ENCODE assay signal across 4 fruit fly cellular contexts in the genomic region with DNA sequence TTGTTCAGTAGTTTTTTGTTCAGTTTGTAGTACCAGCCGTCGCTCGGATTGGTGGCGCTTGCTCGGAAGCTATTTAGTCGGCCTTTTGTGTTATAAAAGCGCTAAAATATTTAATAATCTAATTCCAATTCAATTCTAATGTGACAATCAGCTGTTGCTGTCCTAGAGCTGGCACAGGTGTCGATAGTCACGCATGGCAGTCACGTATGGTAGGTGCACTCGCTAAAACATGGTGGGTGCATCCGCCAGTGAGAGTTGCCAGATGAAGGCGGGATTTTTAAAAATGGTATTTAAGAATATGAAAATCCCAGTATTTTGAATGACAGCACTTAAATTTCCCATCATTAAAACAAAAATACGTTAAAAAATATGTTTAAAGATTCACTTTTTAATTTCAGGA.
TF ChIP-seq lines count a peak whose summit lies in the region.

Gene tko, minus strand, starts transcription at position 179 of the 400 bp plus-strand sequence.

- TF ChIP-seq CTCF in whole organism, embryonic (GFP tag; optimal IDR thresholded peaks at IDR 0.05; lab: Kevin White, UChicago): peak; percentile 60

TF ChIP-seq in whole organism, adult, 20 proteins besides CTCF, POLR2A, EP300 and RAD21:
- TF ChIP-seq Clk (GFP tag; optimal IDR thresholded peaks at IDR 0.05; lab: Kevin White, UChicago) (no peak), toe (GFP tag; optimal IDR thresholded peaks at IDR 0.05; lab: Kevin White, UChicago) (no peak), Mnt (GFP tag; optimal IDR thresholded peaks at IDR 0.05; lab: Kevin White, UChicago) (peak; percentile 7), ovo (GFP tag; optimal IDR thresholded peaks at IDR 0.05; lab: Kevin White, UChicago) (peak; percentile 15), pad (GFP tag; optimal IDR thresholded peaks at IDR 0.05; lab: Kevin White, UChicago) (no peak), kay (GFP tag; lab: Kevin White, UChicago; ENCODE audit: borderline replicate concordance) (no peak), CG12768 (GFP tag; optimal IDR thresholded peaks at IDR 0.05; lab: Kevin White, UChicago) (no peak), bab1 (GFP tag; optimal IDR thresholded peaks at IDR 0.05; lab: Kevin White, UChicago) (peak; percentile 84), Crg-1 (GFP tag; optimal IDR thresholded peaks at IDR 0.05; lab: Kevin White, UChicago) (no peak), Hr96 (GFP tag; optimal IDR thresholded peaks at IDR 0.05; lab: Kevin White, UChicago) (no peak), CG1620 (GFP tag; optimal IDR thresholded peaks at IDR 0.05; lab: Kevin White, UChicago) (peak; percentile 36), CG33017 (tag; optimal IDR thresholded peaks at IDR 0.05; lab: Kevin White, UChicago) (no peak), CG5204 (GFP tag; optimal IDR thresholded peaks at IDR 0.05; lab: Kevin White, UChicago) (no peak), cic (GFP tag; optimal IDR thresholded peaks at IDR 0.05; lab: Kevin White, UChicago) (no peak), cnc (optimal IDR thresholded peaks at IDR 0.05; lab: Kevin White, UChicago) (no peak), CG7045 (GFP tag; optimal IDR thresholded peaks at IDR 0.05; lab: Kevin White, UChicago) (no peak), CG7101 (tag; optimal IDR thresholded peaks at IDR 0.05; lab: Kevin White, UChicago) (no peak), CG14711 (tag; optimal IDR thresholded peaks at IDR 0.05; lab: Kevin White, UChicago) (no peak), CG11617 (GFP tag; optimal IDR thresholded peaks at IDR 0.05; lab: Kevin White, UChicago) (no peak), tj (GFP tag; optimal IDR thresholded peaks at IDR 0.05; lab: Kevin White, UChicago) (no peak)

TF ChIP-seq in whole organism, embryonic, 481 proteins besides CTCF, POLR2A, EP300 and RAD21 (continues in another document):
- TF ChIP-seq CG6683 (GFP tag; optimal IDR thresholded peaks at IDR 0.05; lab: Kevin White, UChicago) (no peak), pnt (GFP tag; optimal IDR thresholded peaks at IDR 0.05; lab: Kevin White, UChicago) (no peak), scrt (GFP tag; optimal IDR thresholded peaks at IDR 0.05; lab: Kevin White, UChicago) (peak; percentile 72), CG16815 (GFP tag; optimal IDR thresholded peaks at IDR 0.05; lab: Kevin White, UChicago) (no peak), fru (optimal IDR thresholded peaks at IDR 0.05; lab: Kevin White, UChicago) (no peak), ato (GFP tag; IDR thresholded peaks at IDR 0.05; lab: Robert Waterston, UW; ENCODE audit: partially characterized antibody) (peak; percentile 86), Ssrp (tag; optimal IDR thresholded peaks at IDR 0.05; lab: Kevin White, UChicago) (no peak), CG2120 (GFP tag; optimal IDR thresholded peaks at IDR 0.05; lab: Kevin White, UChicago) (peak; percentile 38), CG3163 (GFP tag; optimal IDR thresholded peaks at IDR 0.05; lab: Kevin White, UChicago) (no peak), bsh (GFP tag; optimal IDR thresholded peaks at IDR 0.05; lab: Kevin White, UChicago) (no peak), sim (GFP tag; IDR thresholded peaks at IDR 0.05; lab: Robert Waterston, UW) (no peak), Hr51 (GFP tag; optimal IDR thresholded peaks at IDR 0.05; lab: Kevin White, UChicago) (no peak), Ets97D (GFP tag; optimal IDR thresholded peaks at IDR 0.05; lab: Kevin White, UChicago) (peak; percentile 93), CG4328 (GFP tag; optimal IDR thresholded peaks at IDR 0.05; lab: Kevin White, UChicago) (no peak), esg (GFP tag; conservative IDR thresholded peaks at IDR 0.05; lab: Robert Waterston, UW) (no peak), stc (GFP tag; IDR thresholded peaks at IDR 0.05; lab: Robert Waterston, UW) (no peak), Dfd (GFP tag; optimal IDR thresholded peaks at IDR 0.05; lab: Kevin White, UChicago) (no peak), CG17612 (GFP tag; IDR thresholded peaks at IDR 0.05; lab: Robert Waterston, UW) (no peak), zf30C (GFP tag; optimal IDR thresholded peaks at IDR 0.05; lab: Kevin White, UChicago) (no peak), pita (GFP tag; optimal IDR thresholded peaks at IDR 0.05; lab: Kevin White, UChicago) (peak; percentile 94), h (optimal IDR thresholded peaks at IDR 0.05; lab: Kevin White, UChicago) (no peak), Deaf1 (tag; optimal IDR thresholded peaks at IDR 0.05; lab: Kevin White, UChicago) (no peak), Pdp1 (GFP tag; optimal IDR thresholded peaks at IDR 0.05; lab: Kevin White, UChicago) (no peak), CG7928 (GFP tag; optimal IDR thresholded peaks at IDR 0.05; lab: Kevin White, UChicago) (peak; percentile 30)

TF ChIP-seq in whole organism, prepupa, 60 proteins besides CTCF, POLR2A, EP300 and RAD21:
- no peak for TF ChIP-seq CG3919 (GFP tag; optimal IDR thresholded peaks at IDR 0.05; lab: Kevin White, UChicago)
- TF ChIP-seq achi (GFP tag; optimal IDR thresholded peaks at IDR 0.05; lab: Kevin White, UChicago): peak; percentile 55
- TF ChIP-seq esn (GFP tag; optimal IDR thresholded peaks at IDR 0.05; lab: Kevin White, UChicago): no peak

TF ChIP-seq in whole organism, wandering third instar larva, 38 proteins besides CTCF, POLR2A, EP300 and RAD21:
- TF ChIP-seq Myc (optimal IDR thresholded peaks at IDR 0.05; lab: Kevin White, UChicago) (peak; percentile 71), sv (GFP tag; optimal IDR thresholded peaks at IDR 0.05; lab: Kevin White, UChicago) (no peak), Dif (GFP tag; optimal IDR thresholded peaks at IDR 0.05; lab: Kevin White, UChicago; ENCODE audit: partially characterized antibody) (no peak), Hr83 (GFP tag; optimal IDR thresholded peaks at IDR 0.05; lab: Kevin White, UChicago; ENCODE audit: poor library complexity, severe bottlenecking) (peak; percentile 41), HLH106 (tag; optimal IDR thresholded peaks at IDR 0.05; lab: Kevin White, UChicago) (peak; percentile 30), dsf (GFP tag; optimal IDR thresholded peaks at IDR 0.05; lab: Kevin White, UChicago; ENCODE audit: borderline replicate concordance) (no peak)
